Worm (Caenorhabditis elegans): ENCODE data around the gene Y27F2A.8.

Y27F2A.8 gene

ce11 chrII:3203415-3203814, 19.8 kb downstream of the Y27F2A.8 start, which contains the start of gene sri-50:
TSS of gene sri-50 (plus strand) at chrII:3203715.
- TF ChIP-seq him-1 (tag; optimal IDR thresholded peaks at IDR 0.05), result no peak
- TF ChIP-seq sea-2 (GFP tag; IDR thresholded peaks at IDR 0.05), result no peak
- TF ChIP-seq aptf-3 (GFP tag; IDR thresholded peaks at IDR 0.05), result no peak
- no peak for TF ChIP-seq athp-1 (tag; optimal IDR thresholded peaks at IDR 0.05)
- TF ChIP-seq Y53G8AR.9 (GFP tag; conservative IDR thresholded peaks at IDR 0.05), result no peak

ce11 chrII:3206423-3206989, 22.9 kb downstream of the Y27F2A.8 start, which contains the start of the genes ZC239.20 and ZC239.21:
TSS of gene ZC239.20 (minus strand) at chrII:3206523.
TSS of gene ZC239.21 (plus strand) at chrII:3206939.
- TF ChIP-seq ceh-79 (tag; optimal IDR thresholded peaks at IDR 0.05) (no peak), hmg-1.2 (GFP tag; IDR thresholded peaks at IDR 0.05) (no peak), madf-8 (GFP tag; conservative IDR thresholded peaks at IDR 0.05) (no peak), snpc-4 (GFP tag; optimal IDR thresholded peaks at IDR 0.05) (no peak), snpc-4 (tag; optimal IDR thresholded peaks at IDR 0.05) (no peak), somi-1 (GFP tag; optimal IDR thresholded peaks at IDR 0.05) (no peak), atf-7 (tag; optimal IDR thresholded peaks at IDR 0.05) (no peak), egl-18 (GFP tag; IDR thresholded peaks at IDR 0.05) (no peak), ZK185.1 (tag; optimal IDR thresholded peaks at IDR 0.05; ENCODE audit: poor library complexity, severe bottlenecking) (no peak), ceh-40 (GFP tag; IDR thresholded peaks at IDR 0.05) (no peak), mel-28 (tag; optimal IDR thresholded peaks at IDR 0.05; ENCODE audit: borderline replicate concordance) (no peak), madf-3 (GFP tag; IDR thresholded peaks at IDR 0.05) (no peak)

- TF ChIP-seq tbp1 (GFP tag; optimal IDR thresholded peaks at IDR 0.05) (no peak), hmg-1.2 (GFP tag; IDR thresholded peaks at IDR 0.05) (no peak), D2030.7 (GFP tag; IDR thresholded peaks at IDR 0.05) (no peak), die-1 (tag; optimal IDR thresholded peaks at IDR 0.05) (no peak)
These were observed 25.1 kb downstream of the Y27F2A.8 start, which contains the start of gene sdz-35 for ce11 chrII:3208679-3209078. TSS of gene sdz-35 (minus strand) at chrII:3208779.

- TF ChIP-seq Y67H2A.10 (GFP tag; conservative IDR thresholded peaks at IDR 0.05), result no peak
- no peak for TF ChIP-seq snpc-3.4 (tag; optimal IDR thresholded peaks at IDR 0.05)
- no peak for TF ChIP-seq gei-17 (GFP tag; optimal IDR thresholded peaks at IDR 0.05)
- peak; percentile 46; the same call in 1 of the 2 replicates for TF ChIP-seq hmg-1.2 (GFP tag; IDR thresholded peaks at IDR 0.05)
- TF ChIP-seq hsf-1 (GFP tag; IDR thresholded peaks at IDR 0.05), result peak; percentile 53; the same call in 1 of the 2 replicates
- TF ChIP-seq unc-130 (GFP tag; optimal IDR thresholded peaks at IDR 0.05), result no peak
- no peak for TF ChIP-seq K11D2.4 (GFP tag; IDR thresholded peaks at IDR 0.05)
These were observed 25.7 kb downstream of the Y27F2A.8 start, which contains the start of gene ZC239.6 for ce11 chrII:3209251-3209650. TSS of gene ZC239.6 (plus strand) at chrII:3209631.

- TF ChIP-seq hlh-12 (tag; optimal IDR thresholded peaks at IDR 0.05) (no peak), tbx-9 (tag; optimal IDR thresholded peaks at IDR 0.05; ENCODE audit: borderline replicate concordance) (no peak), pha-4 (tag; optimal IDR thresholded peaks at IDR 0.05) (no peak), bed-1 (GFP tag; IDR thresholded peaks at IDR 0.05) (no peak), lag-1 (GFP tag; IDR thresholded peaks at IDR 0.05) (no peak)
These were observed 26.8 kb downstream of the Y27F2A.8 start, which contains the start of gene ZC239.5 for ce11 chrII:3210365-3210764. TSS of gene ZC239.5 (plus strand) at chrII:3210665.
